Fruit fly (Drosophila melanogaster): ENCODE data around the gene Osi2.

Osi2 gene

DNA sequence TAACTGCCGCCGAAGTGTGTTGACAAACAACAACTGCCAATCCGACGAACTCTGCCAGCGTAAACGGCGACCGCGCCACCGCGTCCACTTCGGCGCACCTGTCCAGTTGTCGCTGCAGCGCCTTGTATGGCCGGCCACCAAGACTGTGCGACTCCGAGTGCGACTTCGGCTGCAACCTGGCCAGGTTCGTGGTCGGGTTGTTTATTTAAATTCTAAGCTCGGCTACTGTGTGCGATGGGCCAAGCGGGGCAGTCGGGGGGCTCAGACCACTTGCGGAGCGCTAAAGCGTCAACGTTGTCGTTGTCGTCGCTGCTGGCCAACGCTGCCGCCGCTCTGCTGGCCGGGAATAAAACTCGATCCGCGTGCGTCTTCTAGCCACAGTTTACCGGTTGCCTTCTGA, 50.7 kb downstream of the Osi2 start, which contains the start of gene Osi9:
Osi9 (plus strand) TSS at position 375 of the 400 bp plus-strand sequence.
- TF ChIP-seq CG8478 (optimal IDR thresholded peaks at IDR 0.05) (no peak), CTCF (optimal IDR thresholded peaks at IDR 0.05) (no peak)

All from S2 (cell line).